Fruit fly (Drosophila melanogaster) whole organism, embryonic: ENCODE data around the gene D1.

Source experiments
- Bgb ChIP-seq: fragments of 200-800 bp; sonication (Bioruptor generic); IDR thresholded peaks from 2 replicates; pipeline ENCODE4 v1.3.6; 2022; ENCODE audit warnings: missing biosample characterization, missing genetic modification characterization; ENCODE audit not compliant: partially characterized antibody
- CG1024 ChIP-seq: fragments of 200-800 bp; sonication (Bioruptor generic); IDR thresholded peaks from 2 replicates; pipeline ENCODE4 v1.3.6; 2022; ENCODE audit warnings: missing biosample characterization, missing genetic modification characterization
- CG10979 ChIP-seq: fragments of 200-800 bp; sonication (Bioruptor generic); optimal IDR thresholded peaks from 2 replicates; lab custom pipeline; 2018; ENCODE audit warnings: missing biosample characterization, mild to moderate bottlenecking, missing genetic modification characterization, moderate library complexity
- CG11723 ChIP-seq: fragments of 200-800 bp; sonication (Bioruptor generic); optimal IDR thresholded peaks from 2 replicates; lab custom pipeline; 2017; ENCODE audit warnings: missing biosample characterization, mild to moderate bottlenecking, missing genetic modification characterization
- CG12155 ChIP-seq: fragments of 200-800 bp; sonication (Bioruptor generic); optimal IDR thresholded peaks from 3 replicates; lab custom pipeline; 2016; ENCODE audit warnings: missing biosample characterization, missing genetic modification characterization
- CG12659 ChIP-seq: fragments of 200-800 bp; sonication (Bioruptor generic); optimal IDR thresholded peaks from 3 replicates; lab custom pipeline; 2017; ENCODE audit warnings: mild to moderate bottlenecking, missing biosample characterization, missing genetic modification reagents, missing genetic modification characterization
- CG13424 ChIP-seq: fragments of 200-800 bp; sonication (Bioruptor generic); optimal IDR thresholded peaks from 2 replicates; lab custom pipeline; 2019; ENCODE audit warnings: missing biosample characterization, mild to moderate bottlenecking, missing genetic modification characterization, moderate library complexity
- CG14710 ChIP-seq: fragments of 200-800 bp; sonication (Bioruptor generic); optimal IDR thresholded peaks from 3 replicates; lab custom pipeline; 2019; ENCODE audit warnings: missing biosample characterization, mild to moderate bottlenecking, missing genetic modification characterization, moderate library complexity
- CG14860 ChIP-seq: fragments of 200-800 bp; sonication (Bioruptor generic); IDR thresholded peaks from 3 replicates; pipeline ENCODE4 v1.3.6; 2022; ENCODE audit warnings: missing biosample characterization, missing genetic modification characterization; ENCODE audit not compliant: partially characterized antibody
- CG1602 ChIP-seq: fragments of 200-800 bp; sonication (Bioruptor generic); optimal IDR thresholded peaks from 3 replicates; lab custom pipeline; 2016; ENCODE audit warnings: missing biosample characterization, missing genetic modification characterization
- CG17829 ChIP-seq: fragments of 200-800 bp; optimal IDR thresholded peaks from 2 replicates; lab custom pipeline; 2019; ENCODE audit warnings: missing biosample characterization, mild to moderate bottlenecking, missing genetic modification characterization, moderate library complexity
- CG2712 ChIP-seq: fragments of 200-800 bp; optimal IDR thresholded peaks from 3 replicates; lab custom pipeline; 2019; ENCODE audit warnings: missing biosample characterization, mild to moderate bottlenecking, missing genetic modification characterization, moderate library complexity
- CG34422 ChIP-seq: fragments of 200-800 bp; sonication (Bioruptor generic); IDR thresholded peaks from 3 replicates; pipeline ENCODE4 v1.3.6; 2022; ENCODE audit warnings: missing biosample characterization, missing genetic modification characterization
- CG4282 ChIP-seq: fragments of 200-800 bp; sonication (Bioruptor generic); optimal IDR thresholded peaks from 2 replicates; lab custom pipeline; 2016; ENCODE audit warnings: missing biosample characterization, missing genetic modification characterization
- CG5245 ChIP-seq: fragments of 200-800 bp; sonication (Bioruptor generic); optimal IDR thresholded peaks from 3 replicates; lab custom pipeline; 2016; ENCODE audit warnings: missing biosample characterization, missing genetic modification characterization
- CG6683 ChIP-seq: fragments of 200-800 bp; sonication (Bioruptor generic); optimal IDR thresholded peaks from 2 replicates; lab custom pipeline; 2017; ENCODE audit warnings: missing biosample characterization, mild to moderate bottlenecking, missing genetic modification characterization, missing genetic modification reagents
- CG8281 ChIP-seq: fragments of 200-800 bp; sonication (Bioruptor generic); optimal IDR thresholded peaks from 2 replicates; lab custom pipeline; 2018; ENCODE audit warnings: missing biosample characterization, mild to moderate bottlenecking, missing genetic modification characterization, moderate library complexity
- CHES-1-like ChIP-seq: fragments of 200-800 bp; sonication (Bioruptor generic); optimal IDR thresholded peaks from 2 replicates; lab custom pipeline; 2016; ENCODE audit warnings: missing biosample characterization, missing genetic modification characterization
- CTCF ChIP-seq: fragments of 200-800 bp; sonication (Bioruptor generic); optimal IDR thresholded peaks from 2 replicates; lab custom pipeline; 2017; ENCODE audit warnings: missing biosample characterization, mild to moderate bottlenecking, missing genetic modification characterization, moderate library complexity
- Dip3 ChIP-seq: fragments of 200-800 bp; sonication (Bioruptor generic); optimal IDR thresholded peaks from 3 replicates; lab custom pipeline; 2016; ENCODE audit warnings: missing biosample characterization, missing genetic modification characterization
- Dref ChIP-seq: fragments of 200-800 bp; sonication (Bioruptor generic); IDR thresholded peaks from 2 replicates; pipeline ENCODE4 v1.3.6; 2022; ENCODE audit warnings: missing biosample characterization, missing genetic modification characterization
- E2f2 ChIP-seq: fragments of 200-800 bp; sonication (Bioruptor generic); IDR thresholded peaks from 2 replicates; pipeline ENCODE4 v1.3.6; 2022; ENCODE audit warnings: missing biosample characterization, missing genetic modification characterization
- HmgZ ChIP-seq: fragments of 200-800 bp; sonication (Bioruptor generic); optimal IDR thresholded peaks from 2 replicates; lab custom pipeline; 2018; ENCODE audit warnings: missing biosample characterization, mild to moderate bottlenecking, missing genetic modification characterization
- Hmr ChIP-seq: fragments of 200-800 bp; sonication (Bioruptor generic); optimal IDR thresholded peaks from 3 replicates; lab custom pipeline; 2017; ENCODE audit warnings: mild to moderate bottlenecking, missing biosample characterization, missing genetic modification reagents, missing genetic modification characterization
- Lhr ChIP-seq: fragments of 200-800 bp; sonication (Bioruptor generic); optimal IDR thresholded peaks from 3 replicates; lab custom pipeline; 2017; ENCODE audit warnings: mild to moderate bottlenecking, missing biosample characterization, missing genetic modification reagents, missing genetic modification characterization
- NfI ChIP-seq: fragments of 200-800 bp; sonication (Bioruptor generic); optimal IDR thresholded peaks from 3 replicates; lab custom pipeline; 2018; ENCODE audit warnings: missing biosample characterization, mild to moderate bottlenecking, missing genetic modification characterization, moderate library complexity
- bbx ChIP-seq: fragments of 200-800 bp; sonication (Bioruptor generic); IDR thresholded peaks from 2 replicates; pipeline ENCODE4 v1.3.6; 2022; ENCODE audit warnings: missing biosample characterization, missing genetic modification characterization; ENCODE audit not compliant: partially characterized antibody
- bcd ChIP-seq: fragments of 200-800 bp; sonication (Bioruptor generic); optimal IDR thresholded peaks from 2 replicates; lab custom pipeline; 2017; ENCODE audit warnings: missing biosample characterization, mild to moderate bottlenecking, missing genetic modification characterization
- cas ChIP-seq: fragments of 200-800 bp; sonication (Bioruptor generic); IDR thresholded peaks from 2 replicates; pipeline ENCODE4 v1.3.6; 2022; ENCODE audit warnings: missing biosample characterization, missing genetic modification characterization
- cg ChIP-seq: fragments of 200-800 bp; sonication (Bioruptor generic); optimal IDR thresholded peaks from 3 replicates; lab custom pipeline; 2019; ENCODE audit warnings: missing biosample characterization, mild to moderate bottlenecking, missing genetic modification characterization, moderate library complexity
- corto ChIP-seq: fragments of 200-800 bp; sonication (Bioruptor generic); optimal IDR thresholded peaks from 2 replicates; lab custom pipeline; 2016; ENCODE audit warnings: missing biosample characterization, mild to moderate bottlenecking, missing genetic modification characterization, moderate library complexity
- dm ChIP-seq: fragments of 200-800 bp; sonication (Bioruptor generic); optimal IDR thresholded peaks from 3 replicates; lab custom pipeline; 2016; ENCODE audit warnings: missing biosample characterization, missing genetic modification characterization
- fd96Cb ChIP-seq: fragments of 200-800 bp; sonication (Bioruptor generic); optimal IDR thresholded peaks from 2 replicates; lab custom pipeline; 2018; ENCODE audit warnings: missing biosample characterization, mild to moderate bottlenecking, missing genetic modification characterization, moderate library complexity
- grau ChIP-seq: fragments of 200-800 bp; optimal IDR thresholded peaks from 3 replicates; lab custom pipeline; 2019; ENCODE audit warnings: missing biosample characterization, mild to moderate bottlenecking, missing genetic modification characterization, moderate library complexity
- gsb-n ChIP-seq: fragments of 200-800 bp; sonication (Bioruptor generic); optimal IDR thresholded peaks from 3 replicates; lab custom pipeline; 2018; ENCODE audit warnings: missing biosample characterization, mild to moderate bottlenecking, missing genetic modification characterization
- gt ChIP-seq: fragments of 200-800 bp; sonication (Bioruptor generic); IDR thresholded peaks from 2 replicates; pipeline ENCODE4 v1.3.6; 2022; ENCODE audit warnings: missing biosample characterization, missing genetic modification characterization
- jumu ChIP-seq: fragments of 200-800 bp; sonication (Bioruptor generic); optimal IDR thresholded peaks from 3 replicates; lab custom pipeline; 2016; ENCODE audit warnings: missing biosample characterization, missing genetic modification characterization
- kay ChIP-seq: fragments of 200-800 bp; sonication (Bioruptor generic); optimal IDR thresholded peaks from 2 replicates; lab custom pipeline; 2016; ENCODE audit warnings: missing biosample characterization, missing genetic modification characterization
- lov ChIP-seq, 2 experiments: fragments of 200-800 bp in 1 of 2; fragments of >200 bp in 1 of 2; sonication (Bioruptor generic) in 1 of 2; IDR thresholded peaks in 1 of 2; optimal IDR thresholded peaks in 1 of 2; 2 replicates in 1 of 2; 3 replicates in 1 of 2; pipeline versions ENCODE4 v1.3.6 to Lab custom; 2017 to 2022; ENCODE audit warnings: missing biosample characterization in 1 of 2, missing genetic modification characterization in 1 of 2
- nom ChIP-seq: fragments of 200-800 bp; sonication (Bioruptor generic); optimal IDR thresholded peaks from 2 replicates; lab custom pipeline; 2017; ENCODE audit warnings: missing biosample characterization, missing genetic modification characterization, mild to moderate bottlenecking, moderate library complexity, missing genetic modification reagents
- otp ChIP-seq: fragments of 200-800 bp; sonication (Bioruptor generic); IDR thresholded peaks from 3 replicates; pipeline ENCODE4, ENCODE4 v1.3.6; 2022; ENCODE audit warnings: missing biosample characterization, missing genetic modification characterization
- pho ChIP-seq: fragments of 200-800 bp; sonication (Bioruptor generic); optimal IDR thresholded peaks from 2 replicates; lab custom pipeline; 2016; ENCODE audit warnings: missing biosample characterization, missing genetic modification characterization
- prd ChIP-seq, 3 experiments: fragments of >200 bp in 2 of 3; fragments of 200-800 bp in 1 of 3; sonication (Bioruptor generic) in 1 of 3; optimal IDR thresholded peaks in 2 of 3; IDR thresholded peaks in 1 of 3; 2 replicates in 2 of 3; 3 replicates in 1 of 3; pipeline versions ENCODE4 v1.3.6 to Lab custom; 2017 to 2022; ENCODE audit warnings: missing biosample characterization in 1 of 3, missing genetic modification characterization in 1 of 3
- pzg ChIP-seq: fragments of 200-800 bp; sonication (Bioruptor generic); optimal IDR thresholded peaks from 3 replicates; lab custom pipeline; 2018; ENCODE audit warnings: missing biosample characterization, mild to moderate bottlenecking, missing genetic modification characterization, moderate library complexity
- so ChIP-seq: fragments of 200-800 bp; sonication (Bioruptor generic); IDR thresholded peaks from 3 replicates; pipeline ENCODE4 v1.3.6; 2022; ENCODE audit warnings: missing biosample characterization, missing genetic modification characterization
- sqz ChIP-seq: fragments of 200-800 bp; sonication (Bioruptor generic); optimal IDR thresholded peaks from 3 replicates; lab custom pipeline; 2018; ENCODE audit warnings: missing biosample characterization, mild to moderate bottlenecking, missing genetic modification characterization
- sug ChIP-seq: fragments of 200-800 bp; optimal IDR thresholded peaks from 2 replicates; lab custom pipeline; 2019; ENCODE audit warnings: missing biosample characterization, mild to moderate bottlenecking, missing genetic modification characterization, moderate library complexity
- tx ChIP-seq: fragments of 200-800 bp; sonication (Bioruptor generic); optimal IDR thresholded peaks from 2 replicates; lab custom pipeline; 2016; ENCODE audit warnings: missing biosample characterization, missing genetic modification characterization
- yki ChIP-seq: fragments of >200 bp; optimal IDR thresholded peaks from 3 replicates; lab custom pipeline; 2018

D1 gene

DNA sequence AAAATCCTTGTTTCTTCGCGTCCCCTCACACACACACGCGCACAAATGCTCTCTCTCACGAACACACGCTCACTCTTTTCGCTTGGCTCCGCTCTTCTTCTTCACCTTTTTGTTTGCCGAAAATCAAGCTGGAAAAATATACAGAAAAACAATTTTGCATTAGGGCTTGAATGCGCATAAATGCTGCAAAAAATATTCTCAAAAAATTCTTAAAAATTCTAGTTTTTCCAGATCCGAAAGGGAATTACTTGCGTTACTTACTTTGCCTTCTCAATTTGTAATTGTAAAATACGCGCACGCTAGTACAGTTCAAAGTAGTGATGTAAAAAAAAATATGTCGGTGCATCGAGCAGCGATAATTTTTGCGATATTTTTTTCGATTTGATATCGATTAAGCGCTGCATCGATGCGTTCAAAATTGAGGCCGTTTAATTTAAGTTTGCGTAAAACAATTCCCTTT is 483 bp downstream of the D1 start (continued):
- no peak for TF ChIP-seq tx (GFP tag; lab: Kevin White, UChicago)
- TF ChIP-seq CG14710 (tag; lab: Kevin White, UChicago): peak; percentile 58
- TF ChIP-seq CG4282 (GFP tag; lab: Kevin White, UChicago): peak; percentile 33
- no peak for TF ChIP-seq lov (optimal IDR thresholded peaks at IDR 0.05; lab: Kevin White, UChicago)
- no peak for TF ChIP-seq lov (GFP tag; IDR thresholded peaks at IDR 0.05; lab: Robert Waterston, UW)
- peak; percentile 86 for TF ChIP-seq Bgb (GFP tag; lab: Robert Waterston, UW)
- peak; percentile 50 for TF ChIP-seq pzg (GFP tag; lab: Kevin White, UChicago)
- TF ChIP-seq dm (GFP tag; lab: Kevin White, UChicago): peak; percentile 49
- TF ChIP-seq cas (GFP tag; lab: Robert Waterston, UW): no peak
- TF ChIP-seq bcd: no peak
- peak; percentile 71 for TF ChIP-seq CG14860 (GFP tag; lab: Robert Waterston, UW)
- peak; percentile 46 for TF ChIP-seq CG2712 (tag; lab: Kevin White, UChicago)
- TF ChIP-seq yki (lab: Kevin White, UChicago): no peak
- peak; percentile 26 for TF ChIP-seq grau
- no peak for TF ChIP-seq gt (GFP tag; lab: Robert Waterston, UW)
- TF ChIP-seq jumu: no peak
- TF ChIP-seq Hmr: no peak
- peak; percentile 12 for TF ChIP-seq NfI (GFP tag; lab: Kevin White, UChicago)
- peak; percentile 93 for TF ChIP-seq cg (GFP tag; lab: Kevin White, UChicago)
- no peak for TF ChIP-seq pho
- TF ChIP-seq HmgZ (tag; lab: Kevin White, UChicago): peak; percentile 43
- peak; percentile 82 for TF ChIP-seq Dref
- peak; percentile 21 for TF ChIP-seq CG11723
- no peak for TF ChIP-seq so (GFP tag; lab: Robert Waterston, UW)
- TF ChIP-seq CG12659 (GFP tag; lab: Kevin White, UChicago): peak; percentile 54
- no peak for TF ChIP-seq CG1024 (GFP tag; lab: Robert Waterston, UW)
- TF ChIP-seq Dip3 (GFP tag; lab: Kevin White, UChicago): no peak
- TF ChIP-seq bbx (GFP tag; lab: Robert Waterston, UW): peak; percentile 89
- TF ChIP-seq sqz (GFP tag; lab: Kevin White, UChicago): peak; percentile 69
- peak; percentile 87 for TF ChIP-seq E2f2 (GFP tag; lab: Robert Waterston, UW)
- TF ChIP-seq CG5245: no peak
- TF ChIP-seq CG34422 (GFP tag; lab: Robert Waterston, UW): peak; percentile 36; the same call in 1 of the 3 replicates
- TF ChIP-seq gsb-n (tag; lab: Kevin White, UChicago): peak; percentile 49
- TF ChIP-seq CG6683: no peak
- TF ChIP-seq CTCF (GFP tag; lab: Kevin White, UChicago): peak; percentile 76
- TF ChIP-seq CG10979 (tag; lab: Kevin White, UChicago): peak; percentile 30
- no peak for TF ChIP-seq kay (GFP tag; lab: Kevin White, UChicago)
- TF ChIP-seq, all 482 proteins: peak for 112

DNA sequence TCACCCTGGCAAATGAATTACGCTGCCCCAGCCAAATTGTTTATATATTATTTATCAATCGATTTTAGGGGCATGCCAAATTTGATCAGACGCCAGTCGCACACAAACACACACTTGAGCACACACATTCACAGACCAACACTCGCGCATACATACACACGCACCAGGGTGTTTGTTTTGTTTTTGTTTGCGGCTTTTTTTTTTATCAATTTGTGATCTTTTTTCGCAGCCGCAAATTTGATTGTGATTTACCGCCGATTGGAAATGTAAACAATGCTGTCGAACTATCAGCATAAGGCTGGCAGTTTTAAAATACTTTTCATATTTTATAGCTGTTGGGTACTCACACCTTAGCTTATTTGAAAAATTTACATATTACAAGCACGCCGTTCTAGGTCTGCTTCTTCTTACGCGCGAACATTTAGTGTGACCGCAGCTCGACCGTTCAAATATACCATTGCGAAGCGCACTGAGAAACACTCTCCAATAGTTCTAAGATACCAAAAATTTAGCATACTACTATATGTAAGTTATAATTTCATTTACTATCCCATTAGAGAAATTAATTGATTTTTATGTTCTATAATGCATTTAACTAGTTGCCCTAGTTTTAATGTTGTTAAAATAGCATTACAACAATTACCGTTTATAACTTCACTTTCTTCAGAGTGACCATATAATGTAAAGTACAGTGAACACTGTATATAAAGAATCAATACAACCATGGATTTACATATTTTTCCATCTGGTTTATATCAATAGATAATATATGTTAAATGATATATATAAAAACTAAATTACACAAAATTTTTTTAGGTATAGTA is 3.0 kb downstream of the D1 start, which contains the start of gene pum:
pum (minus strand) TSS at position 415 of the 824 bp plus-strand sequence.
- TF ChIP-seq CG8281 (tag; lab: Kevin White, UChicago): no peak
- TF ChIP-seq Hmr: peak; percentile 33
- peak; percentile 77; the same call in 1 of the 3 replicates for TF ChIP-seq CG34422 (GFP tag; lab: Robert Waterston, UW)
- TF ChIP-seq grau: peak; percentile 99
- no peak for TF ChIP-seq corto
- no peak for TF ChIP-seq prd (optimal IDR thresholded peaks at IDR 0.05; lab: Kevin White, UChicago)
- peak; percentile 68 for TF ChIP-seq prd (GFP tag; IDR thresholded peaks at IDR 0.05; lab: Robert Waterston, UW)
- peak; percentile 2 for TF ChIP-seq CHES-1-like
- peak; percentile 45 for TF ChIP-seq sug
- peak; percentile 32 for TF ChIP-seq CG13424 (tag; lab: Kevin White, UChicago)
- peak; percentile 38 for TF ChIP-seq CG12155
- peak; percentile 65 for TF ChIP-seq Lhr (GFP tag; lab: Kevin White, UChicago)
- TF ChIP-seq CG17829 (tag; lab: Kevin White, UChicago): peak; percentile 86
- TF ChIP-seq CG1602 (GFP tag; lab: Kevin White, UChicago): peak; percentile 30
- TF ChIP-seq nom (GFP tag; lab: Kevin White, UChicago): peak; percentile 85
- peak; percentile 21 for TF ChIP-seq fd96Cb (tag; lab: Kevin White, UChicago)
- TF ChIP-seq otp (GFP tag; lab: Robert Waterston, UW): no peak
